Worm (Caenorhabditis elegans): ENCODE measurements around the gene F21A3.3.

ce11 chrV:15480505-15481075 is 36.9 kb upstream of the F21A3.3 start:
- TF ChIP-seq hlh-1 (tag; optimal IDR thresholded peaks at IDR 0.05) (no peak), mep-1 (tag; optimal IDR thresholded peaks at IDR 0.05) (no peak), sptf-1 (tag; optimal IDR thresholded peaks at IDR 0.05) (no peak), lin-13 (tag; optimal IDR thresholded peaks at IDR 0.05) (no peak), nhr-28 (tag; optimal IDR thresholded peaks at IDR 0.05) (no peak), lsy-2 (tag; optimal IDR thresholded peaks at IDR 0.05) (no peak), elt-1 (tag; optimal IDR thresholded peaks at IDR 0.05; ENCODE audit: borderline replicate concordance, insufficient read depth) (no peak), mab-5 (tag; optimal IDR thresholded peaks at IDR 0.05) (no peak), nhr-12 (tag; optimal IDR thresholded peaks at IDR 0.05) (no peak), nhr-2 (tag; optimal IDR thresholded peaks at IDR 0.05) (no peak), snpc-4 (tag; optimal IDR thresholded peaks at IDR 0.05) (no peak)

Data from whole organism, mixed stage, embryonic.